Worm (Caenorhabditis elegans) whole organism, young adult: ENCODE data around the gene prp-19.

Experiments
- C17E4.6 ChIP-seq: fragments of 200-800 bp; sonication (Bioruptor generic); IDR thresholded peaks from 2 replicates; pipeline ENCODE4 v1.3.6; 2022; ENCODE audit warnings: missing genetic modification reagents, missing genetic modification characterization, missing compliant biosample characterization
- D2030.7 ChIP-seq: fragments of 200-800 bp; sonication (Bioruptor generic); IDR thresholded peaks from 2 replicates; pipeline ENCODE4 v1.3.6; 2022; ENCODE audit warnings: missing genetic modification reagents, missing genetic modification characterization, missing compliant biosample characterization
- F10E7.11 ChIP-seq: sonication (generic microtip); optimal IDR thresholded peaks from 2 replicates; lab custom pipeline; 2017; ENCODE audit warnings: mild to moderate bottlenecking, missing genetic modification characterization, moderate library complexity, missing compliant biosample characterization
- F23B12.7 ChIP-seq: sonication (generic microtip); optimal IDR thresholded peaks from 2 replicates; lab custom pipeline; 2017; ENCODE audit warnings: missing genetic modification characterization, mild to moderate bottlenecking, missing compliant biosample characterization, antibody characterized with exemption, moderate library complexity; ENCODE audit not compliant: insufficient read depth
- F33H1.4 ChIP-seq: fragments of 200-800 bp; sonication (Bioruptor generic); IDR thresholded peaks from 2 replicates; pipeline ENCODE4 v1.3.6; 2022; ENCODE audit warnings: missing genetic modification reagents, missing genetic modification characterization, missing compliant biosample characterization
- F49E8.2 ChIP-seq: sonication (generic microtip); optimal IDR thresholded peaks from 3 replicates; lab custom pipeline; 2017; ENCODE audit warnings: missing genetic modification characterization, mild to moderate bottlenecking, missing compliant biosample characterization, antibody characterized with exemption, moderate library complexity; ENCODE audit not compliant: insufficient read depth
- K12H6.12 ChIP-seq: fragments of 200-800 bp; sonication (Bioruptor generic); optimal IDR thresholded peaks from 2 replicates; lab custom pipeline; 2018; ENCODE audit warnings: mild to moderate bottlenecking, missing genetic modification characterization, missing compliant biosample characterization
- Y95B8A.8 ChIP-seq: fragments of 200-800 bp; sonication (Bioruptor generic); IDR thresholded peaks from 2 replicates; pipeline ENCODE4 v1.3.6; 2022; ENCODE audit warnings: missing genetic modification reagents, missing genetic modification characterization, missing compliant biosample characterization
- aptf-2 ChIP-seq: fragments of 200-800 bp; sonication (Bioruptor generic); conservative IDR thresholded peaks from 2 replicates; pipeline ENCODE4 v1.3.6; 2022; ENCODE audit warnings: missing genetic modification reagents, missing genetic modification characterization, missing compliant biosample characterization
- attf-3 ChIP-seq: fragments of 200-800 bp; sonication (Bioruptor generic); conservative IDR thresholded peaks from 2 replicates; pipeline ENCODE4 v1.3.6; 2022; ENCODE audit warnings: missing genetic modification reagents, missing genetic modification characterization, missing compliant biosample characterization
- attf-5 ChIP-seq: fragments of 200-800 bp; sonication (Bioruptor generic); optimal IDR thresholded peaks from 2 replicates; lab custom pipeline; 2018; ENCODE audit warnings: mild to moderate bottlenecking, missing genetic modification characterization, missing compliant biosample characterization
- attf-6 ChIP-seq: fragments of 200-800 bp; sonication (Bioruptor generic); IDR thresholded peaks from 2 replicates; pipeline ENCODE4 v1.3.6; 2022; ENCODE audit warnings: missing genetic modification reagents, missing genetic modification characterization, missing compliant biosample characterization
- cebp-2 ChIP-seq: fragments of 200-800 bp; sonication (Bioruptor generic); IDR thresholded peaks from 2 replicates; pipeline ENCODE4 v1.3.6; 2022; ENCODE audit warnings: missing genetic modification characterization, missing compliant biosample characterization
- ceh-100 ChIP-seq: fragments of 200-800 bp; sonication (Bioruptor generic); IDR thresholded peaks from 2 replicates; pipeline ENCODE4 v1.3.6; 2022; ENCODE audit warnings: missing genetic modification reagents, missing genetic modification characterization, missing compliant biosample characterization
- ceh-79 ChIP-seq: sonication (generic microtip); optimal IDR thresholded peaks from 2 replicates; lab custom pipeline; 2017; ENCODE audit warnings: mild to moderate bottlenecking, missing genetic modification characterization, missing compliant biosample characterization
- chd-7 ChIP-seq: sonication (generic microtip); optimal IDR thresholded peaks from 2 replicates; lab custom pipeline; 2016; ENCODE audit warnings: mild to moderate bottlenecking, missing genetic modification characterization, moderate library complexity, missing compliant biosample characterization
- dox-1 ChIP-seq: fragments of 200-800 bp; sonication (Bioruptor generic); IDR thresholded peaks from 2 replicates; pipeline ENCODE4 v1.3.6; 2022; ENCODE audit warnings: missing genetic modification reagents, missing genetic modification characterization, missing compliant biosample characterization
- dpff-1 ChIP-seq: sonication (generic microtip); optimal IDR thresholded peaks from 2 replicates; lab custom pipeline; 2017; ENCODE audit warnings: mild to moderate bottlenecking, missing genetic modification characterization, missing compliant biosample characterization
- egl-44 ChIP-seq: fragments of 200-800 bp; sonication (Bioruptor generic); IDR thresholded peaks from 2 replicates; pipeline ENCODE4 v1.3.6; 2022; ENCODE audit warnings: missing genetic modification reagents, missing genetic modification characterization, missing compliant biosample characterization
- egrh-3 ChIP-seq: fragments of 200-800 bp; sonication (Bioruptor generic); IDR thresholded peaks from 2 replicates; pipeline ENCODE4 v1.3.6; 2022; ENCODE audit warnings: missing genetic modification reagents, missing genetic modification characterization, missing compliant biosample characterization
- ekl-4 ChIP-seq: fragments of 200-800 bp; sonication (Bioruptor generic); IDR thresholded peaks from 2 replicates; pipeline ENCODE4 v1.3.6; 2022; ENCODE audit warnings: missing genetic modification reagents, missing genetic modification characterization, missing compliant biosample characterization
- hmg-20 ChIP-seq: fragments of 200-800 bp; sonication (Bioruptor generic); IDR thresholded peaks from 2 replicates; pipeline ENCODE4 v1.3.6; 2022; ENCODE audit warnings: missing genetic modification reagents, missing genetic modification characterization, missing compliant biosample characterization
- let-526 ChIP-seq: fragments of 200-800 bp; sonication (Bioruptor generic); IDR thresholded peaks from 2 replicates; pipeline ENCODE4 v1.3.6; 2022; ENCODE audit warnings: missing genetic modification reagents, missing genetic modification characterization, missing compliant biosample characterization
- let-607 ChIP-seq, 2 experiments: fragments of 200-800 bp in 1 of 2; sonication (Bioruptor generic) in 1 of 2; sonication (generic microtip) in 1 of 2; optimal IDR thresholded peaks; 2 replicates each; lab custom pipeline; 2016 to 2018; ENCODE audit warnings: mild to moderate bottlenecking in 2 of 2, missing compliant biosample characterization in 2 of 2, missing genetic modification characterization in 2 of 2, moderate library complexity in 2 of 2, missing genotype in 1 of 2
- lin-26 ChIP-seq: fragments of 200-800 bp; sonication (Bioruptor generic); IDR thresholded peaks from 2 replicates; pipeline ENCODE4 v1.3.6; 2022; ENCODE audit warnings: missing genetic modification reagents, missing genetic modification characterization, missing compliant biosample characterization
- lin-35 ChIP-seq, 3 experiments: fragments of 150-350 bp in 2 of 3; sonication (generic microtip) in 1 of 3; optimal IDR thresholded peaks; 2 replicates each; lab custom pipeline; 2014 to 2018; ENCODE audit warnings: missing biosample characterization in 3 of 3, missing genetic modification characterization in 3 of 3, missing genetic modification reagents in 3 of 3
- lin-54 ChIP-seq: fragments of 200-800 bp; sonication (Bioruptor generic); optimal IDR thresholded peaks from 2 replicates; lab custom pipeline; 2018; ENCODE audit warnings: mild to moderate bottlenecking, missing genetic modification characterization, missing compliant biosample characterization
- lsl-1 ChIP-seq: fragments of 200-800 bp; sonication (Bioruptor generic); optimal IDR thresholded peaks from 2 replicates; lab custom pipeline; 2018; ENCODE audit warnings: mild to moderate bottlenecking, missing genetic modification characterization, moderate library complexity, missing compliant biosample characterization
- madf-10 ChIP-seq: sonication (generic microtip); optimal IDR thresholded peaks from 2 replicates; lab custom pipeline; 2016; ENCODE audit warnings: mild to moderate bottlenecking, missing genetic modification characterization, missing compliant biosample characterization
- madf-6 ChIP-seq: fragments of 200-800 bp; sonication (Bioruptor generic); IDR thresholded peaks from 2 replicates; pipeline ENCODE4 v1.3.6; 2022; ENCODE audit warnings: missing genetic modification reagents, missing genetic modification characterization, missing compliant biosample characterization
- madf-8 ChIP-seq: fragments of 200-800 bp; sonication (Bioruptor generic); conservative IDR thresholded peaks from 2 replicates; pipeline ENCODE4 v1.3.6; 2022; ENCODE audit warnings: missing genetic modification reagents, missing genetic modification characterization, missing compliant biosample characterization
- mcd-1 ChIP-seq: fragments of 200-800 bp; sonication (Bioruptor generic); IDR thresholded peaks from 2 replicates; pipeline ENCODE4 v1.3.6; 2022; ENCODE audit warnings: missing genetic modification reagents, missing genetic modification characterization, missing compliant biosample characterization
- nfyb-1 ChIP-seq: fragments of 200-800 bp; sonication (Bioruptor generic); IDR thresholded peaks from 2 replicates; pipeline ENCODE4 v1.3.6; 2022; ENCODE audit warnings: missing genetic modification reagents, missing genetic modification characterization, missing compliant biosample characterization
- nhr-27 ChIP-seq: fragments of 200-800 bp; sonication (Bioruptor generic); optimal IDR thresholded peaks from 2 replicates; lab custom pipeline; 2018; ENCODE audit warnings: mild to moderate bottlenecking, missing genetic modification characterization, moderate library complexity, missing compliant biosample characterization
- nhr-80 ChIP-seq: sonication (generic microtip); optimal IDR thresholded peaks from 2 replicates; lab custom pipeline; 2016; ENCODE audit warnings: missing genetic modification characterization, missing compliant biosample characterization
- pbrm-1 ChIP-seq: fragments of 200-800 bp; sonication (Bioruptor generic); IDR thresholded peaks from 2 replicates; pipeline ENCODE4 v1.3.6; 2022; ENCODE audit warnings: missing genetic modification reagents, missing genetic modification characterization, missing compliant biosample characterization
- rcor-1 ChIP-seq: fragments of 200-800 bp; sonication (Bioruptor generic); IDR thresholded peaks from 2 replicates; pipeline ENCODE4 v1.3.6; 2022; ENCODE audit warnings: missing genetic modification reagents, missing genetic modification characterization, missing compliant biosample characterization
- repo-1 ChIP-seq: sonication (generic microtip); optimal IDR thresholded peaks from 2 replicates; lab custom pipeline; 2017; ENCODE audit warnings: mild to moderate bottlenecking, missing genetic modification characterization, missing compliant biosample characterization
- snpc-4 ChIP-seq, 5 experiments: fragments of 150-350 bp in 1 of 5; sonication (generic microtip) in 4 of 5; optimal IDR thresholded peaks; 2 replicates each; lab custom pipeline; 2014 to 2018; ENCODE audit warnings: missing genetic modification characterization in 5 of 5, missing biosample characterization in 3 of 5, antibody characterized with exemption in 2 of 5, mild to moderate bottlenecking in 2 of 5, missing compliant biosample characterization in 2 of 5, missing genotype in 2 of 5, moderate library complexity in 2 of 5, missing genetic modification reagents in 1 of 5
- xnd-1 ChIP-seq: sonication (generic microtip); optimal IDR thresholded peaks from 2 replicates; lab custom pipeline; 2016; ENCODE audit warnings: missing genotype, missing genetic modification reagents, missing genetic modification characterization, missing compliant biosample characterization
- zim-3 ChIP-seq: sonication (generic microtip); optimal IDR thresholded peaks from 2 replicates; lab custom pipeline; 2017; ENCODE audit warnings: mild to moderate bottlenecking, missing genetic modification characterization, moderate library complexity, missing compliant biosample characterization
- ztf-18 ChIP-seq: sonication (generic microtip); optimal IDR thresholded peaks from 2 replicates; lab custom pipeline; 2016; ENCODE audit warnings: missing genotype, mild to moderate bottlenecking, missing genetic modification characterization, missing compliant biosample characterization
- ztf-25 ChIP-seq: fragments of 200-800 bp; sonication (Bioruptor generic); IDR thresholded peaks from 2 replicates; pipeline ENCODE4 v1.3.6; 2022; ENCODE audit warnings: missing genetic modification reagents, missing genetic modification characterization, missing compliant biosample characterization
- ztf-26 ChIP-seq: sonication (generic microtip); optimal IDR thresholded peaks from 2 replicates; lab custom pipeline; 2017; ENCODE audit warnings: missing genetic modification characterization, missing compliant biosample characterization
- ztf-3 ChIP-seq: fragments of 200-800 bp; sonication (Bioruptor generic); optimal IDR thresholded peaks from 2 replicates; lab custom pipeline; 2018; ENCODE audit warnings: mild to moderate bottlenecking, missing genetic modification characterization, missing compliant biosample characterization
- ztf-6 ChIP-seq: fragments of 200-800 bp; sonication (Bioruptor generic); IDR thresholded peaks from 2 replicates; pipeline ENCODE4 v1.3.6; 2022; ENCODE audit warnings: missing genetic modification reagents, missing genetic modification characterization, missing compliant biosample characterization

Gene prp-19

DNA sequence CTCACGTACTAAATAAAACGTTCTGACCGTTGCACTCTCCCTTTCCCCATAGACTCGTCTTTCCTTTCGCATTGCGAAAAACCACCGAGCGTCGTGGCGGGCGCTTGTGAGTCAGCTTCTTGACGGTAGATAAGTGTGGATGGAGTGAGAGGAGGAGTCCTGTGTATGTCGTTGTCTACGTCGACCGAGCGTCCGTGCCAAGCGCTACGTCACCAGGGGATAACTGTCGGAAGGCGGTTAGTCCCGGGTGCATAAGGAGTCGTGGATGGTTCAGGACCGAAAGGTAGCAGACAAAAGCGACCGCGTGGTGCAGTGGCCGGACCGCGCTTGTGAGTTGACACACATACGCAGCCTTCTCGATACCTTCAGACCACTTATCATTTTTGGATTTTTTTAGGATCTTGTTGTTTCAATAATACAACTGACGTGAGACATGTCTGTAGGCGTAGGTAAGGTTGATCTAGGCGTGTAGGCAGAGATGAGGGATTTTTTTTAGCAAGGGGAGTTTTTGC, 39.3 kb upstream of the prp-19 start:
- peak; percentile 20; the same call in 1 of the 2 replicates for TF ChIP-seq hmg-20 (GFP tag; lab: Robert Waterston, UW)
- peak; percentile 69 for TF ChIP-seq lsl-1 (GFP tag; lab: Kevin White, UChicago)
- 0 out of 2 replicates have a peak, but pooled peaks have one; percentile 47 for TF ChIP-seq ztf-25 (GFP tag; lab: Robert Waterston, UW)
- TF ChIP-seq F23B12.7 (tag; lab: Kevin White, UChicago), result peak; percentile 42
- peak; percentile 80 for TF ChIP-seq egrh-3 (GFP tag; lab: Robert Waterston, UW)
- peak; percentile 67 for TF ChIP-seq zim-3 (tag; lab: Kevin White, UChicago)
- TF ChIP-seq F10E7.11 (tag; lab: Kevin White, UChicago), result peak; percentile 49
- peak; percentile 78 for TF ChIP-seq K12H6.12 (tag; lab: Kevin White, UChicago)
- peak; percentile 46 for TF ChIP-seq nhr-27 (tag; lab: Kevin White, UChicago)
- peak; percentile 92 for TF ChIP-seq D2030.7 (GFP tag; lab: Robert Waterston, UW)
- peak; percentile 61 for TF ChIP-seq F33H1.4 (GFP tag; lab: Robert Waterston, UW)
- TF ChIP-seq dox-1 (GFP tag; lab: Robert Waterston, UW), result peak; percentile 96; the same call in 1 of the 2 replicates
- peak; percentile 82 for TF ChIP-seq nhr-80 (tag; lab: Kevin White, UChicago)
- peak; percentile 65 for TF ChIP-seq lin-54
- 0 out of 2 replicates have a peak, but pooled peaks have one; percentile 28 for TF ChIP-seq attf-3 (GFP tag; lab: Robert Waterston, UW)
- TF ChIP-seq attf-5 (GFP tag; lab: Kevin White, UChicago), result peak; percentile 73
- 0 out of 2 replicates have a peak, but pooled peaks have one; percentile 18 for TF ChIP-seq let-526 (GFP tag; lab: Robert Waterston, UW)
- TF ChIP-seq madf-6 (GFP tag; lab: Robert Waterston, UW), result peak; percentile 71
- peak; percentile 35 for TF ChIP-seq ztf-3
- peak; percentile 78 for TF ChIP-seq ztf-18 (tag; lab: Kevin White, UChicago)
- peak; percentile 79 for TF ChIP-seq repo-1 (tag; lab: Kevin White, UChicago)
- TF ChIP-seq chd-7 (tag; lab: Kevin White, UChicago), result peak; percentile 79
- TF ChIP-seq C17E4.6, result peak; percentile 68; the same call in 1 of the 2 replicates
- TF ChIP-seq xnd-1 (tag; lab: Kevin White, UChicago), result peak; percentile 18
- TF ChIP-seq let-607 (tag; optimal IDR thresholded peaks at IDR 0.05; lab: Kevin White, UChicago), result peak; percentile 48 to 60
- peak; percentile 80 for TF ChIP-seq madf-10
- peak; percentile 79 for TF ChIP-seq mcd-1 (GFP tag; lab: Robert Waterston, UW)
- TF ChIP-seq ztf-6, result 0 out of 2 replicates have a peak, but pooled peaks have one; percentile 5
- peak; percentile 89 for TF ChIP-seq nfyb-1
- peak; percentile 22 for TF ChIP-seq F49E8.2 (tag; lab: Kevin White, UChicago)
- TF ChIP-seq attf-6 (GFP tag; lab: Robert Waterston, UW), result 0 out of 2 replicates have a peak, but pooled peaks have one; percentile 23
- peak; percentile 70; the same call in 1 of the 2 replicates for TF ChIP-seq ekl-4 (GFP tag; lab: Robert Waterston, UW)
- 0 out of 2 replicates have a peak, but pooled peaks have one; percentile 24 for TF ChIP-seq aptf-2 (GFP tag; lab: Robert Waterston, UW)
- peak; percentile 31 for TF ChIP-seq snpc-4 (GFP tag; optimal IDR thresholded peaks at IDR 0.05; lab: Kevin White, UChicago)
- peak in 2 of 4 experiments; percentile 15 to 60 for TF ChIP-seq snpc-4 (tag; optimal IDR thresholded peaks at IDR 0.05; lab: Kevin White, UChicago)
- peak in 1 of 3 experiments; percentile 20 for TF ChIP-seq lin-35 (GFP tag; optimal IDR thresholded peaks at IDR 0.05; lab: Kevin White, UChicago)
- TF ChIP-seq Y95B8A.8 (GFP tag; lab: Robert Waterston, UW), result peak; percentile 73; the same call in 1 of the 2 replicates
- TF ChIP-seq lin-26 (GFP tag; lab: Robert Waterston, UW), result peak; percentile 88
- peak; percentile 50 for TF ChIP-seq madf-8
- peak; percentile 62 for TF ChIP-seq ceh-100 (GFP tag; lab: Robert Waterston, UW)
- TF ChIP-seq dpff-1, result peak; percentile 64
- peak; percentile 83 for TF ChIP-seq rcor-1 (GFP tag; lab: Robert Waterston, UW)
- peak; percentile 94 for TF ChIP-seq egl-44 (GFP tag; lab: Robert Waterston, UW)
- 0 out of 2 replicates have a peak, but pooled peaks have one; percentile 75 for TF ChIP-seq cebp-2 (GFP tag; lab: Robert Waterston, UW)
- peak; percentile 79 for TF ChIP-seq ztf-26 (tag; lab: Kevin White, UChicago)
- peak; percentile 60; the same call in 1 of the 2 replicates for TF ChIP-seq pbrm-1 (GFP tag; lab: Robert Waterston, UW)
- TF ChIP-seq ceh-79, result peak; percentile 38
